Fruit fly (Drosophila melanogaster): Measurements from ENCODE around the gene CG18789.

DNA sequence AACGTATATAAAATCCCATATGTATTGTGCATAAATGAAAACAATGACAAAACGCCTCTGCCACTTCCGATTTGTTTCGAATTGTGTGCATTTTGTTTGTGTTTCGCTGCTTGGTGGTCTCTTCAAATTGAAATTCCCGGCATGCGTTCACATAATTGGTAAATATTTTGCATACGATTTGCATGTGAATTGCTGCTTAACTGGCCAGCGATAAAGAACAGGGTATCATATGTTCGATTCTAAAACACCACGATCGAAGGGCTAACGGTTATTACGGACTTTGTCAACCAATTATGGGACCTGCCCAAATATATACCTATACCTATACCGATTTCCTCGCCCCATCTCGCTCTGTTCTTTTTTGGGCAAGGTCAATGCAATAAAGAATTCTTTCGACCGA lies 32.9 kb upstream of the CG18789 start:
- TF ChIP-seq HLH106 (tag; optimal IDR thresholded peaks at IDR 0.05), result no peak
- TF ChIP-seq dsf (GFP tag; optimal IDR thresholded peaks at IDR 0.05; ENCODE audit: borderline replicate concordance), result no peak
- TF ChIP-seq Hnf4 (GFP tag; optimal IDR thresholded peaks at IDR 0.05), result no peak
- TF ChIP-seq brk (GFP tag; optimal IDR thresholded peaks at IDR 0.05), result no peak
- TF ChIP-seq usp (GFP tag; optimal IDR thresholded peaks at IDR 0.05), result no peak
- TF ChIP-seq sage (GFP tag; optimal IDR thresholded peaks at IDR 0.05), result no peak
- TF ChIP-seq jim (GFP tag; optimal IDR thresholded peaks at IDR 0.05), result no peak
- no peak for TF ChIP-seq dmrt93B (GFP tag; optimal IDR thresholded peaks at IDR 0.05)
- no peak for TF ChIP-seq psq (GFP tag; optimal IDR thresholded peaks at IDR 0.05)
- no peak for TF ChIP-seq ey (GFP tag; optimal IDR thresholded peaks at IDR 0.05)
- TF ChIP-seq h (GFP tag; optimal IDR thresholded peaks at IDR 0.05), result no peak
- TF ChIP-seq CG32264 (GFP tag; optimal IDR thresholded peaks at IDR 0.05), result no peak
- TF ChIP-seq rgr (GFP tag; optimal IDR thresholded peaks at IDR 0.05), result no peak
- no peak for TF ChIP-seq Sp1 (GFP tag; optimal IDR thresholded peaks at IDR 0.05)

All from whole organism, wandering third instar larva.